Worm (Caenorhabditis elegans): ENCODE data around the gene clec-202.

- TF ChIP-seq lim-6 (tag; optimal IDR thresholded peaks at IDR 0.05) (no peak), ceh-9 (tag; optimal IDR thresholded peaks at IDR 0.05) (no peak), C38D4.7 (GFP tag; optimal IDR thresholded peaks at IDR 0.05) (no peak), zip-5 (tag; optimal IDR thresholded peaks at IDR 0.05) (no peak), F13H6.1 (tag; optimal IDR thresholded peaks at IDR 0.05) (no peak), hlh-15 (tag; optimal IDR thresholded peaks at IDR 0.05) (no peak), pqm-1 (tag; optimal IDR thresholded peaks at IDR 0.05) (no peak), odd-2 (tag; optimal IDR thresholded peaks at IDR 0.05) (no peak)
Observed at ce11 chrIV:17407025-17407424, 45.8 kb downstream of the clec-202 start, which contains the start of gene T02D1.7.
